Worm (Caenorhabditis elegans) whole organism, young adult: ENCODE data around the gene srh-40.
"Not testable (repeated sequence)": the region's sequence is repeated elsewhere in the genome, so short reads cannot be mapped to it uniquely, and the experiment has no call there.

Source experiments
- Y79H2A.3 ChIP-seq: fragments of 200-800 bp; sonication (Bioruptor generic); conservative IDR thresholded peaks from 2 replicates; pipeline ENCODE4 v1.3.6; 2022; ENCODE audit warnings: missing genetic modification reagents, missing genetic modification characterization, missing compliant biosample characterization
- ceh-40 ChIP-seq: fragments of 200-800 bp; sonication (Bioruptor generic); IDR thresholded peaks from 2 replicates; pipeline ENCODE4 v1.3.6; 2022; ENCODE audit warnings: missing genetic modification characterization, missing compliant biosample characterization
- ceh-79 ChIP-seq: sonication (generic microtip); optimal IDR thresholded peaks from 2 replicates; lab custom pipeline; 2017; ENCODE audit warnings: mild to moderate bottlenecking, missing genetic modification characterization, missing compliant biosample characterization
- egl-18 ChIP-seq: fragments of 200-800 bp; sonication (Bioruptor generic); IDR thresholded peaks from 2 replicates; pipeline ENCODE4 v1.3.6; 2022; ENCODE audit warnings: missing genetic modification reagents, missing genetic modification characterization, missing compliant biosample characterization
- fkh-3 ChIP-seq: sonication (generic microtip); optimal IDR thresholded peaks from 2 replicates; lab custom pipeline; 2016; ENCODE audit warnings: mild to moderate bottlenecking, missing genetic modification characterization, missing compliant biosample characterization
- lsy-27 ChIP-seq: sonication (generic microtip); optimal IDR thresholded peaks from 2 replicates; lab custom pipeline; 2017; ENCODE audit warnings: missing genetic modification characterization, mild to moderate bottlenecking, missing compliant biosample characterization, antibody characterized with exemption, missing genotype, borderline replicate concordance; ENCODE audit not compliant: insufficient read depth
- unc-130 ChIP-seq: sonication (generic microtip); optimal IDR thresholded peaks from 2 replicates; lab custom pipeline; 2016; ENCODE audit warnings: missing genetic modification reagents, missing genetic modification characterization, missing compliant biosample characterization
- xnd-1 ChIP-seq: sonication (generic microtip); optimal IDR thresholded peaks from 2 replicates; lab custom pipeline; 2016; ENCODE audit warnings: missing genotype, missing genetic modification reagents, missing genetic modification characterization, missing compliant biosample characterization

DNA sequence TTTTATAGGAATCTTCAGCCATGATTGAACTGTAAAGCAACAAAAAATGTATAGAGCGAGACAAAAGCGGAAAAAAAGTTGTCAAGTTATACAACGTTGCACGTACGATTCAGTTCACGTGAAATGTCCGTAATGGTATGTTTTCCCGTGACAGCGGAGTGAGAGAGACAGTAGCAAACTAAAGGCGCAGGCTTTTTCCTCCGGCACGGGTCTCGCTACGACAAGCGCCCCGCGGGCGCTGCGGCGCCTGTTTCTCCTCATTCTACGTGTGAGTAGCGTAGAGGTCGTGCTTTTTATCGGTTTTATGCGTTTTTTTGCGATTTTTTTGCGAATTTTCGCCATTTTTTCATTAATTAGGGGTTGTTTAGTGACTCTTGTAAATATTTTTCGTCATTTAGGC is 47.0 kb upstream of the srh-40 start:
- TF ChIP-seq egl-18 (GFP tag; lab: Robert Waterston, UW); Y79H2A.3 (GFP tag; lab: Robert Waterston, UW); ceh-40 (GFP tag; lab: Robert Waterston, UW); fkh-3 (tag; lab: Kevin White, UChicago); unc-130; xnd-1 (tag; lab: Kevin White, UChicago); ceh-79 (tag; lab: Kevin White, UChicago); lsy-27: not testable (repeated sequence)
